Worm (Caenorhabditis elegans) whole organism, L3 larva: Measurements from ENCODE around the gene nhr-148.
"Not testable (repeated sequence)": the region's sequence is repeated elsewhere in the genome, so short reads cannot be mapped to it uniquely, and the experiment has no call there.

ENCODE experiments used
- ZK546.5 ChIP-seq: sonication (generic microtip); optimal IDR thresholded peaks from 2 replicates; lab custom pipeline; 2017; ENCODE audit warnings: missing biosample characterization, missing genetic modification characterization
- ama-1 ChIP-seq: fragments of 150-350 bp; optimal IDR thresholded peaks from 2 replicates; lab custom pipeline; 2018
- ceh-28 ChIP-seq: fragments of 150-350 bp; optimal IDR thresholded peaks from 2 replicates; lab custom pipeline; 2014; ENCODE audit warnings: missing biosample characterization, missing genetic modification reagents, missing genetic modification characterization
- ceh-82 ChIP-seq: fragments of 150-350 bp; optimal IDR thresholded peaks from 2 replicates; lab custom pipeline; 2014; ENCODE audit warnings: missing biosample characterization, missing genetic modification characterization
- ceh-9 ChIP-seq: sonication (generic microtip); optimal IDR thresholded peaks from 2 replicates; lab custom pipeline; 2018; ENCODE audit warnings: missing biosample characterization, missing genetic modification characterization
- daf-12 ChIP-seq: fragments of 150-350 bp; optimal IDR thresholded peaks from 2 replicates; lab custom pipeline; 2014; ENCODE audit warnings: missing biosample characterization, missing genetic modification reagents, missing genetic modification characterization
- egl-27 ChIP-seq: sonication (generic microtip); optimal IDR thresholded peaks from 4 replicates; lab custom pipeline; 2017; ENCODE audit warnings: missing biosample characterization, missing genetic modification reagents, missing genetic modification characterization
- egl-5 ChIP-seq: fragments of 150-350 bp; optimal IDR thresholded peaks from 2 replicates; lab custom pipeline; 2017; ENCODE audit warnings: missing biosample characterization, missing genetic modification reagents, missing genetic modification characterization, inconsistent platforms
- elt-1 ChIP-seq: fragments of 150-350 bp; optimal IDR thresholded peaks from 2 replicates; lab custom pipeline; 2014; ENCODE audit warnings: missing biosample characterization, missing genetic modification characterization
- elt-2 ChIP-seq: sonication (generic microtip); optimal IDR thresholded peaks from 2 replicates; lab custom pipeline; 2016; ENCODE audit warnings: missing genetic modification reagents, mild to moderate bottlenecking, missing genetic modification characterization, missing compliant biosample characterization
- elt-3 ChIP-seq, 3 experiments: fragments of 150-350 bp in 1 of 3; sonication (generic microtip) in 2 of 3; optimal IDR thresholded peaks; 2 replicates in 2 of 3; 4 replicates in 1 of 3; lab custom pipeline; 2014 to 2017; ENCODE audit warnings: missing biosample characterization in 3 of 3, missing genetic modification characterization in 3 of 3
- eor-1 ChIP-seq, 2 experiments: fragments of 150-350 bp; optimal IDR thresholded peaks; 2 replicates each; lab custom pipeline; 2014 to 2018; ENCODE audit warnings: missing biosample characterization in 2 of 2, missing genetic modification characterization in 2 of 2
- fkh-10 ChIP-seq: sonication (generic microtip); optimal IDR thresholded peaks from 2 replicates; lab custom pipeline; 2017; ENCODE audit warnings: missing biosample characterization, missing genetic modification reagents, missing genetic modification characterization
- fkh-2 ChIP-seq: fragments of 150-350 bp; optimal IDR thresholded peaks from 2 replicates; lab custom pipeline; 2014; ENCODE audit warnings: missing biosample characterization, missing genetic modification reagents, missing genetic modification characterization
- fos-1 ChIP-seq: fragments of 150-350 bp; optimal IDR thresholded peaks from 2 replicates; lab custom pipeline; 2014; ENCODE audit warnings: missing biosample characterization, missing genetic modification characterization
- hmg-11 ChIP-seq: sonication (generic microtip); optimal IDR thresholded peaks from 2 replicates; lab custom pipeline; 2016; ENCODE audit warnings: missing genetic modification characterization, missing compliant biosample characterization
- jun-1 ChIP-seq: fragments of 150-350 bp; optimal IDR thresholded peaks from 2 replicates; lab custom pipeline; 2014; ENCODE audit warnings: missing biosample characterization, missing genetic modification reagents, missing genetic modification characterization
- lsy-12 ChIP-seq: sonication (generic microtip); optimal IDR thresholded peaks from 2 replicates; lab custom pipeline; 2016; ENCODE audit warnings: mild to moderate bottlenecking, missing genetic modification characterization, missing compliant biosample characterization
- mdl-1 ChIP-seq: fragments of 150-350 bp; optimal IDR thresholded peaks from 2 replicates; lab custom pipeline; 2014; ENCODE audit warnings: missing biosample characterization, missing genetic modification characterization
- mml-1 ChIP-seq: fragments of 150-350 bp; sonication (generic microtip); optimal IDR thresholded peaks from 3 replicates; lab custom pipeline; 2014; ENCODE audit warnings: missing biosample characterization, missing genetic modification characterization
- nfya-1 ChIP-seq: sonication (generic microtip); optimal IDR thresholded peaks from 2 replicates; lab custom pipeline; 2017; ENCODE audit warnings: missing genetic modification characterization, mild to moderate bottlenecking, missing compliant biosample characterization, antibody characterized with exemption, moderate library complexity; ENCODE audit not compliant: insufficient read depth
- nhr-11 ChIP-seq: fragments of 150-350 bp; optimal IDR thresholded peaks from 2 replicates; lab custom pipeline; 2014; ENCODE audit warnings: missing biosample characterization, missing genetic modification characterization
- nhr-23 ChIP-seq: fragments of 150-350 bp; optimal IDR thresholded peaks from 2 replicates; lab custom pipeline; 2014; ENCODE audit warnings: missing biosample characterization, missing genetic modification reagents, missing genetic modification characterization
- nhr-237 ChIP-seq: fragments of 150-350 bp; optimal IDR thresholded peaks from 2 replicates; lab custom pipeline; 2014; ENCODE audit warnings: missing biosample characterization, missing genetic modification characterization
- nhr-25 ChIP-seq: sonication (generic microtip); optimal IDR thresholded peaks from 2 replicates; lab custom pipeline; 2017; ENCODE audit warnings: missing biosample characterization, missing genetic modification characterization
- nhr-28 ChIP-seq: fragments of 150-350 bp; optimal IDR thresholded peaks from 2 replicates; lab custom pipeline; 2014; ENCODE audit warnings: missing biosample characterization, missing genetic modification characterization
- nhr-67 ChIP-seq: fragments of 150-350 bp; optimal IDR thresholded peaks from 2 replicates; lab custom pipeline; 2014; ENCODE audit warnings: missing biosample characterization, missing genetic modification characterization
- pha-4 ChIP-seq: fragments of 150-350 bp; optimal IDR thresholded peaks from 2 replicates; lab custom pipeline; 2014; ENCODE audit warnings: missing biosample characterization, missing genetic modification reagents, missing genetic modification characterization
- pqm-1 ChIP-seq: fragments of 150-350 bp; optimal IDR thresholded peaks from 2 replicates; lab custom pipeline; 2017; ENCODE audit warnings: missing biosample characterization, missing genetic modification characterization, inconsistent platforms
- skn-1 ChIP-seq: fragments of 150-350 bp; optimal IDR thresholded peaks from 2 replicates; lab custom pipeline; 2014; ENCODE audit warnings: missing biosample characterization, missing genetic modification characterization
- tbx-2 ChIP-seq: sonication (generic microtip); optimal IDR thresholded peaks from 2 replicates; lab custom pipeline; 2016; ENCODE audit warnings: mild to moderate bottlenecking, missing genetic modification characterization, missing compliant biosample characterization
- unc-39 ChIP-seq: sonication (generic microtip); optimal IDR thresholded peaks from 4 replicates; lab custom pipeline; 2017; ENCODE audit warnings: missing biosample characterization, missing genetic modification characterization
- ztf-11 ChIP-seq: fragments of 150-350 bp; optimal IDR thresholded peaks from 2 replicates; lab custom pipeline; 2014; ENCODE audit warnings: missing biosample characterization, missing genetic modification characterization
- ztf-4 ChIP-seq: fragments of 150-350 bp; optimal IDR thresholded peaks from 2 replicates; lab custom pipeline; 2014; ENCODE audit warnings: missing biosample characterization, missing genetic modification characterization

nhr-148 gene

ce11 chrV:7326928-7327327 is 15.0 kb upstream of the nhr-148 start, which contains the start of gene F10G2.4:
F10G2.4 (plus strand) TSS chrV:7327228.
- TF ChIP-seq mdl-1 (tag; lab: Kevin White, UChicago): no peak
- no peak for TF ChIP-seq elt-3 (tag; optimal IDR thresholded peaks at IDR 0.05; lab: Kevin White, UChicago)
- no peak for TF ChIP-seq hmg-11
- no peak for TF ChIP-seq ZK546.5
- TF ChIP-seq nfya-1 (tag; lab: Kevin White, UChicago): no peak
- no peak for TF ChIP-seq ceh-28 (tag; lab: Kevin White, UChicago)

DNA sequence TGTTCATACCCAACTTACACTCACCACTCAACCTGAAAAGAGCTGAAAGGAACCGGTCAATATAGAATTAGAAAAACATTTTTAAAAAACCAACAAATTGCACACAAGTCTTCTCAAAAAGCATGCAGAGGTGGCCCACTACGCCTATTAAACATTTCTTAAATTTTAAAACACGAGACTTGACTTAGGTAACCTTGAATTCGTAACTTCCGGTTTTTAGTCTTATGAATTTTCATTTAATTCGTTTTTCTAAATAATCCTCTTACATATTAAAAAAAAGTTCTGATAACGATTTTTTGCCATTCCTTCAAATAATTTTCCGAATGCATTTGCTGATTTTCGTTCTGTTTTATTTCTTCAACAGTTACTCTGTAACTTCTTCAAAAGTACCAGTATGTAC is 13.9 kb upstream of the nhr-148 start, which contains the start of gene clec-7:
Gene clec-7 (plus strand): TSS at position 301 of the 400 bp plus-strand sequence.
- TF ChIP-seq nhr-67 (tag; lab: Kevin White, UChicago) (no peak), elt-2 (tag; lab: Kevin White, UChicago) (peak; percentile 2)

- TF ChIP-seq fkh-10 (GFP tag; lab: Kevin White, UChicago) (no peak), nhr-67 (tag; lab: Kevin White, UChicago) (no peak), fkh-2 (tag; lab: Kevin White, UChicago) (no peak)
Measured at ce11 chrV:7330868-7331267, 11.1 kb upstream of the nhr-148 start, which contains the start of gene F10G2.2. F10G2.2 (plus strand) TSS chrV:7331168.

DNA sequence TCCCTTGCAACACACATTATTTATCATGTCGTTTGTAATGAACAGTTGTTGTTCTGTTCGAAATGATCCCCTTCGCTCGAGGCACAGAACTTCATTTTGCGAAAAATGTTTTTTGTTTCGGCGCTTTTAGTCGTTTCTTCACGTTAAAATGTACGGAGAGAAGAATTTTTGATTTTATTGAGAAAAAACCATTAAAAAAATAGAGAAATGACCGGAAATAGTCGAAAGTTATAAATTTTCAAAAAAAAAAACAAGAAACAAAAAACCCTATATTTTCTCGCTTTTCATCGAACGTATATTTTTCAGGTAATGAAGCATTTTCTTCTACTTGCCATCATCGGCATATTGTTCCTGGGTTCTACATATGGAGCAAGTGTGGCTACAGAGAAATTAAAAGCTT is 9.7 kb upstream of the nhr-148 start, which contains the start of gene F10G2.1:
Gene F10G2.1 (plus strand): TSS at position 301 of the 400 bp plus-strand sequence.
- no peak for TF ChIP-seq nhr-23 (tag; lab: Kevin White, UChicago)
- TF ChIP-seq nhr-25: no peak
- TF ChIP-seq nhr-67 (tag; lab: Kevin White, UChicago): no peak
- TF ChIP-seq nhr-237 (tag; lab: Kevin White, UChicago): no peak
- no peak for TF ChIP-seq ceh-82 (tag; lab: Kevin White, UChicago)
- no peak for TF ChIP-seq mml-1
- no peak for TF ChIP-seq unc-39 (tag; lab: Kevin White, UChicago)
- no peak for TF ChIP-seq lsy-12 (tag; lab: Kevin White, UChicago)
- no peak for TF ChIP-seq nhr-11 (tag; lab: Kevin White, UChicago)
- TF ChIP-seq daf-12 (tag; lab: Kevin White, UChicago): no peak
- TF ChIP-seq fkh-2 (tag; lab: Kevin White, UChicago): no peak
- no peak for TF ChIP-seq ama-1 (lab: Kevin White, UChicago)
- TF ChIP-seq ZK546.5: no peak
- no peak for TF ChIP-seq tbx-2

ce11 chrV:7337218-7337617 is 4.7 kb upstream of the nhr-148 start, which contains the start of gene F10G2.7:
F10G2.7 (minus strand) TSS chrV:7337318.
- not testable (repeated sequence) for TF ChIP-seq mdl-1, egl-27, ceh-9 (tag; lab: Kevin White, UChicago)

- TF ChIP-seq egl-27 (tag; lab: Kevin White, UChicago) (no peak), fos-1 (tag; lab: Kevin White, UChicago) (no peak), nhr-237 (tag; lab: Kevin White, UChicago) (no peak), jun-1 (no peak), lsy-12 (tag; lab: Kevin White, UChicago) (no peak), elt-3 (tag; optimal IDR thresholded peaks at IDR 0.05; lab: Kevin White, UChicago) (no peak), mdl-1 (tag; lab: Kevin White, UChicago) (no peak), nhr-28 (tag; lab: Kevin White, UChicago) (no peak), egl-5 (tag; lab: Kevin White, UChicago) (no peak), nhr-67 (tag; lab: Kevin White, UChicago) (no peak), skn-1 (tag; lab: Kevin White, UChicago) (no peak), ceh-28 (tag; lab: Kevin White, UChicago) (no peak), hmg-11 (no peak), eor-1 (tag; optimal IDR thresholded peaks at IDR 0.05; lab: Kevin White, UChicago) (no peak), pqm-1 (no peak), elt-1 (no peak), ztf-11 (no peak), ztf-4 (tag; lab: Kevin White, UChicago) (no peak), pha-4 (tag; lab: Kevin White, UChicago) (no peak)
Measured at ce11 chrV:7339831-7340230, 2.1 kb upstream of the nhr-148 start, which contains the start of gene srh-187. srh-187 (minus strand) TSS chrV:7339931.
